Worm (Caenorhabditis elegans): ENCODE data around the gene clp-7.

- TF ChIP-seq cog-1 (tag; optimal IDR thresholded peaks at IDR 0.05) (no peak), flt-1 (GFP tag; IDR thresholded peaks at IDR 0.05) (no peak), tab-1 (GFP tag; IDR thresholded peaks at IDR 0.05) (no peak), med-1 (GFP tag; optimal IDR thresholded peaks at IDR 0.05; ENCODE audit: insufficient read depth) (no peak), ztf-23 (GFP tag; IDR thresholded peaks at IDR 0.05) (no peak), ref-1 (GFP tag; conservative IDR thresholded peaks at IDR 0.05) (no peak), klf-2 (GFP tag; conservative IDR thresholded peaks at IDR 0.05) (no peak)
Measured at ce11 chrIV:1434554-1435089, 11.1 kb downstream of the clp-7 start, which contains the start of gene clp-6.

Data from whole organism, midembryonic.